Worm (Caenorhabditis elegans) whole organism, mixed stage, embryonic: ENCODE data around the gene Y54G11A.7.

ENCODE experiments used
- blmp-1 ChIP-seq: fragments of 150-350 bp; optimal IDR thresholded peaks from 2 replicates; lab custom pipeline; 2014; ENCODE audit warnings: missing biosample characterization, missing genetic modification characterization
- ces-1 ChIP-seq: fragments of 150-350 bp; optimal IDR thresholded peaks from 2 replicates; lab custom pipeline; 2014; ENCODE audit warnings: missing biosample characterization, missing genetic modification reagents, missing genetic modification characterization
- elt-1 ChIP-seq: sonication (generic microtip); optimal IDR thresholded peaks from 2 replicates; lab custom pipeline; 2017; ENCODE audit warnings: missing genetic modification characterization, mild to moderate bottlenecking, missing compliant biosample characterization, antibody characterized with exemption, moderate library complexity, borderline replicate concordance; ENCODE audit not compliant: insufficient read depth
- elt-3 ChIP-seq: fragments of 150-350 bp; optimal IDR thresholded peaks from 2 replicates; lab custom pipeline; 2014; ENCODE audit warnings: missing biosample characterization, missing genetic modification characterization
- lin-13 ChIP-seq: fragments of 150-350 bp; optimal IDR thresholded peaks from 2 replicates; lab custom pipeline; 2014; ENCODE audit warnings: missing biosample characterization, missing genetic modification characterization
- lsy-2 ChIP-seq: fragments of 150-350 bp; optimal IDR thresholded peaks from 2 replicates; lab custom pipeline; 2014; ENCODE audit warnings: missing biosample characterization, missing genetic modification characterization
- mls-2 ChIP-seq: sonication (generic microtip); optimal IDR thresholded peaks from 2 replicates; lab custom pipeline; 2016; ENCODE audit warnings: mild to moderate bottlenecking, missing genetic modification characterization, moderate library complexity, missing compliant biosample characterization
- nhr-12 ChIP-seq: fragments of 150-350 bp; optimal IDR thresholded peaks from 2 replicates; lab custom pipeline; 2014; ENCODE audit warnings: missing biosample characterization, missing genetic modification characterization
- nhr-28 ChIP-seq: fragments of 150-350 bp; optimal IDR thresholded peaks from 2 replicates; lab custom pipeline; 2014; ENCODE audit warnings: missing biosample characterization, missing genetic modification characterization
- pha-4 ChIP-seq: fragments of 150-350 bp; optimal IDR thresholded peaks from 2 replicates; lab custom pipeline; 2018; ENCODE audit warnings: missing biosample characterization, missing genetic modification reagents, missing genetic modification characterization
- snpc-4 ChIP-seq: fragments of 150-350 bp; optimal IDR thresholded peaks from 2 replicates; lab custom pipeline; 2014; ENCODE audit warnings: missing biosample characterization, missing genetic modification characterization
- unc-120 ChIP-seq: sonication (generic microtip); optimal IDR thresholded peaks from 2 replicates; lab custom pipeline; 2017; ENCODE audit warnings: missing genetic modification characterization, missing compliant biosample characterization; ENCODE audit not compliant: poor library complexity, severe bottlenecking
- unc-62 ChIP-seq: fragments of 150-350 bp; optimal IDR thresholded peaks from 2 replicates; lab custom pipeline; 2014; ENCODE audit warnings: missing biosample characterization, missing genetic modification reagents, missing genetic modification characterization
- ztf-11 ChIP-seq: fragments of 150-350 bp; optimal IDR thresholded peaks from 2 replicates; lab custom pipeline; 2014; ENCODE audit warnings: missing biosample characterization, missing genetic modification characterization

- TF ChIP-seq blmp-1 (no peak), ztf-11 (tag; lab: Kevin White, UChicago) (no peak), elt-1 (no peak), ces-1 (GFP tag; lab: Kevin White, UChicago) (no peak), unc-62 (GFP tag; lab: Kevin White, UChicago) (no peak), mls-2 (no peak), snpc-4 (tag; lab: Kevin White, UChicago) (no peak), elt-3 (tag; lab: Kevin White, UChicago) (no peak), pha-4 (no peak), unc-120 (tag; lab: Kevin White, UChicago) (no peak), nhr-28 (tag; lab: Kevin White, UChicago) (no peak), nhr-12 (tag; lab: Kevin White, UChicago) (no peak), lin-13 (tag; lab: Kevin White, UChicago) (no peak), lsy-2 (tag; lab: Kevin White, UChicago) (no peak)
Observed at ce11 chrII:14290846-14291245, 6.3 kb upstream of the Y54G11A.7 start.
